Worm (Caenorhabditis elegans): ENCODE measurements around the gene osg-1.

osg-1 gene

DNA sequence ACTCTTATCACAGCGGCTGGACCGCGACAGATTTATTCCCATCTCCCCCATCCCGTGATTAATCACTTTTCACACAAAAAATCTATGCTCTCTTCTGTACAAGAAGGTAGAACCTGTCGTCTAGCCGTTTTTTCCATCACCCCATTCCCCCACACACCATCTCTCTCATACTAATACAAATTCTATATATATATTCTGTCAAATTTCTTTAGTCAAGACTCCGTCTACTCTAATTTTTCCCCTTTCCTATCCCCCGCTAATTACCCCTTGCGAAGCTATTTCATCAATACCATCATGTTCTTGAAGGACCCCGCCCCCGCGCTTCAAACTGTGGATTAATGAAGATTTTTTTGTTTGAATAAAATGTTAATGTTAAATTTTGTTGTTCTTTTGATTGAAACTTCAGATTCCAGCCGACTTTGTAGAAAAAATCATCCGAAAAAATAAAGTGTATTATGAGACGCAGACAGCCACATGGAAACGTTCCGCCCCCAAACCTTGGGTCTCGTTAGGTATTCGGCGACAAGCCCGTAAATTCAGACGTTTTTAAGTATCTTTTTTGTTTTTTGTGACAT is 18.8 kb downstream of the osg-1 start:
- TF ChIP-seq sem-2 (GFP tag; optimal IDR thresholded peaks at IDR 0.05) (no peak), unc-120 (tag; optimal IDR thresholded peaks at IDR 0.05; ENCODE audit: poor library complexity, severe bottlenecking) (no peak), M03D4.4 (tag; optimal IDR thresholded peaks at IDR 0.05) (peak; percentile 18)

DNA sequence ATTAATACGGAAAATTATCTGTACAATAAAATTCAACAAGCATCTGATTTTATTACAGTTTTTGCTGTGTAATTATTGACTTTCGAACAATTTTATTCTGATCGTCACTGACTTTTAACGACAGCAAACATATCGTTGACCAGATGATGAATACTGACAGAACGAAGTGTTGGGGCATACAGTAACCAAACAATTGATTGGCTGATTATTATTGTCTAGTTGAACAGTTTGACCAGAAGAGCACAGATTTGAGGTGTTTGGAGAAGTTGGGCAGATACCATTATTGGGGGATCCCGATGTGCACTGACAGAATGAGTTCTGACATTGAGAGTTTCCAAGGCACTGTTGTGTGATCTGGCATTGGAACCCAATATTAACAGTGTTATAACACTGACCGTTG is 19.6 kb downstream of the osg-1 start:
- no peak for TF ChIP-seq lin-13 (tag; optimal IDR thresholded peaks at IDR 0.05)
- no peak for TF ChIP-seq flh-1 (GFP tag; optimal IDR thresholded peaks at IDR 0.05)
- TF ChIP-seq ces-1 (GFP tag; optimal IDR thresholded peaks at IDR 0.05), result no peak
- no peak for TF ChIP-seq drap-1 (GFP tag; optimal IDR thresholded peaks at IDR 0.05)
- no peak for TF ChIP-seq ceh-83 (GFP tag; optimal IDR thresholded peaks at IDR 0.05)
- no peak for TF ChIP-seq mls-2 (tag; optimal IDR thresholded peaks at IDR 0.05)
- no peak for TF ChIP-seq tbx-8 (GFP tag; optimal IDR thresholded peaks at IDR 0.05)
- no peak for TF ChIP-seq M03D4.4 (tag; optimal IDR thresholded peaks at IDR 0.05)
- no peak for TF ChIP-seq hlh-1 (tag; optimal IDR thresholded peaks at IDR 0.05)
- TF ChIP-seq unc-120 (tag; optimal IDR thresholded peaks at IDR 0.05; ENCODE audit: poor library complexity, severe bottlenecking), result no peak
- TF ChIP-seq sptf-1 (tag; optimal IDR thresholded peaks at IDR 0.05), result no peak
- no peak for TF ChIP-seq sem-2 (GFP tag; optimal IDR thresholded peaks at IDR 0.05)
- TF ChIP-seq mep-1 (tag; optimal IDR thresholded peaks at IDR 0.05), result no peak
- no peak for TF ChIP-seq unc-62 (GFP tag; optimal IDR thresholded peaks at IDR 0.05)

- TF ChIP-seq unc-120 (tag; optimal IDR thresholded peaks at IDR 0.05; ENCODE audit: poor library complexity, severe bottlenecking), result no peak
- TF ChIP-seq bed-3 (GFP tag; optimal IDR thresholded peaks at IDR 0.05), result no peak
- no peak for TF ChIP-seq hlh-1 (tag; optimal IDR thresholded peaks at IDR 0.05)
- no peak for TF ChIP-seq nhr-28 (tag; optimal IDR thresholded peaks at IDR 0.05)
- TF ChIP-seq drap-1 (GFP tag; optimal IDR thresholded peaks at IDR 0.05), result no peak
- TF ChIP-seq nhr-12 (tag; optimal IDR thresholded peaks at IDR 0.05), result no peak
- no peak for TF ChIP-seq M03D4.4 (tag; optimal IDR thresholded peaks at IDR 0.05)
These were observed 21.3 kb downstream of the osg-1 start, which contains the start of gene D1044.7 for ce11 chrIII:5508669-5509068. Gene D1044.7, minus strand, starts transcription at chrIII:5508769.

ce11 chrIII:5512502-5512901 is 25.1 kb downstream of the osg-1 start, which contains the start of gene pqn-25:
Gene pqn-25, minus strand, starts transcription at chrIII:5512602.
- TF ChIP-seq ztf-11 (tag; optimal IDR thresholded peaks at IDR 0.05) (no peak), M03D4.4 (tag; optimal IDR thresholded peaks at IDR 0.05) (no peak), zip-8 (tag; optimal IDR thresholded peaks at IDR 0.05) (no peak), blmp-1 (tag; optimal IDR thresholded peaks at IDR 0.05) (no peak), nhr-237 (tag; optimal IDR thresholded peaks at IDR 0.05) (no peak), hlh-1 (tag; optimal IDR thresholded peaks at IDR 0.05) (no peak), elt-1 (tag; optimal IDR thresholded peaks at IDR 0.05; ENCODE audit: borderline replicate concordance, insufficient read depth) (no peak), tbx-8 (GFP tag; optimal IDR thresholded peaks at IDR 0.05) (no peak), cnd-1 (tag; optimal IDR thresholded peaks at IDR 0.05) (no peak), unc-62 (GFP tag; optimal IDR thresholded peaks at IDR 0.05) (no peak)

ce11 chrIII:5517423-5517822 is 30.1 kb downstream of the osg-1 start, which contains the start of gene nekl-4:
Gene nekl-4, minus strand, starts transcription at chrIII:5517523.
- TF ChIP-seq ceh-83 (GFP tag; optimal IDR thresholded peaks at IDR 0.05) (no peak), nhr-2 (tag; optimal IDR thresholded peaks at IDR 0.05) (no peak), nhr-12 (tag; optimal IDR thresholded peaks at IDR 0.05) (no peak)

DNA sequence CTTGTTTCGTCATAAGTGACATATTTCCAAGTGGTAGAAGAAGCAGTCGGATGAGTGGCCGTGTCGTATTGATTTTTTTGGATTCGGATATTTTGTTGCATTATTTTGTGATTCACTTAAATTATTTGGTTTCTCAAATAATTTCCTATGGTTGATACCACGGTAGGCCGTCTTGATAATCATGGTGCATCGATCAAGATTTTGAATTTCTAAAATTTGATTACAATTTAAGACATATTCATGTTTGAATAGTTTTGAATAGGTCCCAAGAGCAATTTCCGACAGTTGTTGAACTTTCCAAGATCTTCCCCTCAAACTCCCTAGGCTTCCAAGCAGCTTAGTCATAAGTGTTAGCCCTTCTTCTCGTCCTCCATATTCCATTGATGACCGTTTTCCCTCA is 34.6 kb downstream of the osg-1 start, which contains the start of gene D1044.4:
Gene D1044.4 (minus strand): TSS at position 101 of the 400 bp plus-strand sequence.
- TF ChIP-seq tbx-8 (GFP tag; optimal IDR thresholded peaks at IDR 0.05) (no peak), M03D4.4 (tag; optimal IDR thresholded peaks at IDR 0.05) (no peak), ceh-39 (tag; optimal IDR thresholded peaks at IDR 0.05) (no peak), ham-2 (GFP tag; optimal IDR thresholded peaks at IDR 0.05) (no peak), sem-2 (GFP tag; optimal IDR thresholded peaks at IDR 0.05) (no peak), sptf-1 (tag; optimal IDR thresholded peaks at IDR 0.05) (no peak), elt-3 (tag; optimal IDR thresholded peaks at IDR 0.05) (no peak), mls-2 (tag; optimal IDR thresholded peaks at IDR 0.05) (no peak), nhr-2 (tag; optimal IDR thresholded peaks at IDR 0.05) (no peak), lsy-2 (tag; optimal IDR thresholded peaks at IDR 0.05) (no peak), mab-5 (tag; optimal IDR thresholded peaks at IDR 0.05) (no peak), drap-1 (GFP tag; optimal IDR thresholded peaks at IDR 0.05) (no peak)
